Worm (Caenorhabditis elegans) whole organism, young adult: Measurements from ENCODE around the gene dos-2.

Experiments
- B0035.1 ChIP-seq: sonication (generic microtip); optimal IDR thresholded peaks from 2 replicates; lab custom pipeline; 2016; ENCODE audit warnings: missing genetic modification characterization, mild to moderate bottlenecking, missing compliant biosample characterization, missing genotype, missing genetic modification reagents
- C17E4.6 ChIP-seq: fragments of 200-800 bp; sonication (Bioruptor generic); IDR thresholded peaks from 2 replicates; pipeline ENCODE4 v1.3.6; 2022; ENCODE audit warnings: missing genetic modification reagents, missing genetic modification characterization, missing compliant biosample characterization
- F55B11.4 ChIP-seq: sonication (generic microtip); optimal IDR thresholded peaks from 2 replicates; lab custom pipeline; 2016; ENCODE audit warnings: missing compliant biosample characterization, missing genetic modification characterization, borderline replicate concordance; ENCODE audit not compliant: insufficient read depth
- T26A5.8 ChIP-seq: sonication (generic microtip); optimal IDR thresholded peaks from 2 replicates; lab custom pipeline; 2016; ENCODE audit warnings: missing genetic modification characterization, missing compliant biosample characterization
- aptf-2 ChIP-seq: fragments of 200-800 bp; sonication (Bioruptor generic); conservative IDR thresholded peaks from 2 replicates; pipeline ENCODE4 v1.3.6; 2022; ENCODE audit warnings: missing genetic modification reagents, missing genetic modification characterization, missing compliant biosample characterization
- attf-6 ChIP-seq: fragments of 200-800 bp; sonication (Bioruptor generic); IDR thresholded peaks from 2 replicates; pipeline ENCODE4 v1.3.6; 2022; ENCODE audit warnings: missing genetic modification reagents, missing genetic modification characterization, missing compliant biosample characterization
- cebp-1 ChIP-seq, 2 experiments: fragments of 200-800 bp in 1 of 2; sonication (Bioruptor generic) in 1 of 2; sonication (generic microtip) in 1 of 2; IDR thresholded peaks in 1 of 2; optimal IDR thresholded peaks in 1 of 2; 2 replicates each; pipeline versions ENCODE4 v1.3.6 to Lab custom; 2017 to 2022; ENCODE audit warnings: missing compliant biosample characterization in 2 of 2, missing genetic modification characterization in 2 of 2, mild to moderate bottlenecking in 1 of 2, missing genetic modification reagents in 1 of 2, moderate library complexity in 1 of 2
- ceh-58 ChIP-seq: fragments of 200-800 bp; sonication (Bioruptor generic); IDR thresholded peaks from 2 replicates; pipeline ENCODE4 v1.3.6; 2022; ENCODE audit warnings: missing genetic modification characterization, missing compliant biosample characterization
- ceh-91 ChIP-seq: fragments of 200-800 bp; sonication (Bioruptor generic); IDR thresholded peaks from 2 replicates; pipeline ENCODE4 v1.3.6; 2022; ENCODE audit warnings: missing genetic modification reagents, missing genetic modification characterization, missing compliant biosample characterization
- die-1 ChIP-seq: sonication (generic microtip); optimal IDR thresholded peaks from 2 replicates; lab custom pipeline; 2016; ENCODE audit warnings: missing genotype, mild to moderate bottlenecking, missing genetic modification characterization, missing compliant biosample characterization
- hlh-12 ChIP-seq: sonication (generic microtip); optimal IDR thresholded peaks from 2 replicates; lab custom pipeline; 2016; ENCODE audit warnings: missing genetic modification characterization, missing compliant biosample characterization
- hrde-1 ChIP-seq: sonication (generic microtip); optimal IDR thresholded peaks from 2 replicates; lab custom pipeline; 2016; ENCODE audit warnings: missing genetic modification characterization, mild to moderate bottlenecking, missing compliant biosample characterization, moderate library complexity, missing genotype, missing genetic modification reagents, borderline replicate concordance
- let-607 ChIP-seq, 2 experiments: fragments of 200-800 bp in 1 of 2; sonication (Bioruptor generic) in 1 of 2; sonication (generic microtip) in 1 of 2; optimal IDR thresholded peaks; 2 replicates each; lab custom pipeline; 2016 to 2018; ENCODE audit warnings: mild to moderate bottlenecking in 2 of 2, missing compliant biosample characterization in 2 of 2, missing genetic modification characterization in 2 of 2, moderate library complexity in 2 of 2, missing genotype in 1 of 2
- lin-40 ChIP-seq: sonication (generic microtip); optimal IDR thresholded peaks from 2 replicates; lab custom pipeline; 2016; ENCODE audit warnings: missing genetic modification characterization, mild to moderate bottlenecking, missing compliant biosample characterization, missing genotype, missing genetic modification reagents
- mes-4 ChIP-seq: sonication (generic microtip); optimal IDR thresholded peaks from 2 replicates; lab custom pipeline; 2016; ENCODE audit warnings: missing genotype, missing genetic modification characterization, missing compliant biosample characterization
- nfyb-1 ChIP-seq: fragments of 200-800 bp; sonication (Bioruptor generic); IDR thresholded peaks from 2 replicates; pipeline ENCODE4 v1.3.6; 2022; ENCODE audit warnings: missing genetic modification reagents, missing genetic modification characterization, missing compliant biosample characterization
- nhr-120 ChIP-seq: fragments of 200-800 bp; sonication (Bioruptor generic); IDR thresholded peaks from 2 replicates; pipeline ENCODE4 v1.3.6; 2022; ENCODE audit warnings: missing genetic modification characterization, missing compliant biosample characterization
- nhr-80 ChIP-seq: sonication (generic microtip); optimal IDR thresholded peaks from 2 replicates; lab custom pipeline; 2016; ENCODE audit warnings: missing genetic modification characterization, missing compliant biosample characterization
- pha-4 ChIP-seq: fragments of 150-350 bp; sonication (generic microtip); optimal IDR thresholded peaks from 2 replicates; lab custom pipeline; 2014; ENCODE audit warnings: missing biosample characterization, missing genetic modification reagents, missing genetic modification characterization
- rec-8 ChIP-seq, 2 experiments: sonication (generic microtip); optimal IDR thresholded peaks; 2 replicates each; lab custom pipeline; 2016; ENCODE audit warnings: mild to moderate bottlenecking in 2 of 2, missing genetic modification characterization in 2 of 2, missing genetic modification reagents in 2 of 2, missing genotype in 2 of 2, missing biosample characterization in 1 of 2, missing compliant biosample characterization in 1 of 2, moderate library complexity in 1 of 2
- repo-1 ChIP-seq: sonication (generic microtip); optimal IDR thresholded peaks from 2 replicates; lab custom pipeline; 2017; ENCODE audit warnings: mild to moderate bottlenecking, missing genetic modification characterization, missing compliant biosample characterization
- sdz-38 ChIP-seq: sonication (generic microtip); optimal IDR thresholded peaks from 2 replicates; lab custom pipeline; 2016; ENCODE audit warnings: missing genotype, missing genetic modification characterization, missing compliant biosample characterization
- sea-2 ChIP-seq: fragments of 200-800 bp; sonication (Bioruptor generic); IDR thresholded peaks from 2 replicates; pipeline ENCODE4 v1.3.6; 2022; ENCODE audit warnings: missing genetic modification characterization, missing compliant biosample characterization
- snpc-1.3 ChIP-seq: sonication (generic microtip); optimal IDR thresholded peaks from 2 replicates; lab custom pipeline; 2017; ENCODE audit warnings: missing genetic modification characterization, mild to moderate bottlenecking, missing compliant biosample characterization, antibody characterized with exemption, moderate library complexity, missing genotype, missing genetic modification reagents; ENCODE audit not compliant: insufficient read depth
- somi-1 ChIP-seq: fragments of 200-800 bp; sonication (Bioruptor generic); optimal IDR thresholded peaks from 2 replicates; lab custom pipeline; 2018; ENCODE audit warnings: mild to moderate bottlenecking, missing genetic modification characterization, missing compliant biosample characterization
- tlf-1 ChIP-seq: fragments of 200-800 bp; sonication (Bioruptor generic); optimal IDR thresholded peaks from 2 replicates; lab custom pipeline; 2018; ENCODE audit warnings: mild to moderate bottlenecking, missing genetic modification characterization, missing compliant biosample characterization
- unc-62 ChIP-seq: fragments of 150-350 bp; optimal IDR thresholded peaks from 2 replicates; lab custom pipeline; 2014; ENCODE audit warnings: missing biosample characterization, missing genetic modification reagents, missing genetic modification characterization
- ztf-26 ChIP-seq: sonication (generic microtip); optimal IDR thresholded peaks from 2 replicates; lab custom pipeline; 2017; ENCODE audit warnings: missing genetic modification characterization, missing compliant biosample characterization
- ztf-3 ChIP-seq: fragments of 200-800 bp; sonication (Bioruptor generic); optimal IDR thresholded peaks from 2 replicates; lab custom pipeline; 2018; ENCODE audit warnings: mild to moderate bottlenecking, missing genetic modification characterization, missing compliant biosample characterization

The dos-2 gene

DNA sequence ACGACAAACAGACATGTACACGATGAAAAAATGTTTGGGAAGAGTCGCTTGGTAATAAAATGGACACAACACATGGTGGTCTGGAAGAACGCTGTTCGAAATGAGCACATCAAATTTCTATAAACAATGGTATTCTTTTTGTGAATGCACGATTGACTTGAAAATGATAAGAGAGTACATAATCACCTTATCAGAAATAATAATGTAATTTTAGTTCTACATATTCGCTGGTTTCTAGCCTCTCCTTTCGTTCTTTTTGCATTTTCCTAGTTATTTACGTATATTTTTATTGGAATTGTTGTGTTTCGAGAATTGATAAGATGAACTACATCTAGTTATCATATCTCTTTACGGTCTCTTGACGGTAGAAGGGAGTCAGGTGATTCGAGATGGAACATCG lies 22.0 kb upstream of the dos-2 start:
- TF ChIP-seq nhr-80 (tag; lab: Kevin White, UChicago): peak; percentile 46
- TF ChIP-seq B0035.1 (tag; lab: Kevin White, UChicago): no peak

DNA sequence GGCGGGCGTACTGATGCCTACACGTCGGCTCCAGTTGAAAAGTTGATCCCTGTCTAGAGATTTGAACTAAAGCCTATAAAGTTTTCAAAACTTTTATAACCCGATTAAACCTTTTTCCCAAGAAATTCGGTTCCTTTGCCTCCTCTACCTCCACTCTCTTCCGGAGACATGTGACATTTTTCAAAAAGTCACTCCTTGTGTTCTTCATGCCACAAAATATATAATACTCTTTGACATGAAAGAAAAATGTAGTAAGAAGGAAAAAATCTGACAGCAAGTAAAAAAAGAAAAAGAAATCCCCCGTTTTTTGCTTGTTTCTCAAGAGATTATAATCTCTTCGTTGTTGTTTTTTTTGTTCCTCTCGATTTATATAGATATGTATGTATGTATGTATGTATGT lies 21.2 kb upstream of the dos-2 start:
- TF ChIP-seq cebp-1 (GFP tag; IDR thresholded peaks at IDR 0.05; lab: Robert Waterston, UW) (no peak), cebp-1 (tag; optimal IDR thresholded peaks at IDR 0.05; lab: Kevin White, UChicago) (peak; percentile 4), sdz-38 (tag; lab: Kevin White, UChicago) (no peak)
- TF ChIP-seq, all 124 proteins: peak for 1

- TF ChIP-seq repo-1 (tag; lab: Kevin White, UChicago) (no peak), hlh-12 (no peak), hrde-1 (tag; lab: Kevin White, UChicago) (no peak), ztf-26 (no peak), pha-4 (tag; lab: Kevin White, UChicago) (no peak), nhr-120 (GFP tag; lab: Robert Waterston, UW) (no peak), ceh-91 (no peak), C17E4.6 (GFP tag; lab: Robert Waterston, UW) (no peak), rec-8 (tag; optimal IDR thresholded peaks at IDR 0.05; lab: Kevin White, UChicago) (no peak), snpc-1.3 (tag; lab: Kevin White, UChicago) (no peak), B0035.1 (tag; lab: Kevin White, UChicago) (no peak), attf-6 (GFP tag; lab: Robert Waterston, UW) (no peak), let-607 (tag; optimal IDR thresholded peaks at IDR 0.05; lab: Kevin White, UChicago) (no peak), F55B11.4 (tag; lab: Kevin White, UChicago) (no peak), mes-4 (tag; lab: Kevin White, UChicago) (no peak), unc-62 (GFP tag; lab: Kevin White, UChicago) (no peak), ztf-3 (GFP tag; lab: Kevin White, UChicago) (no peak)
These were observed 20.1 kb upstream of the dos-2 start for ce11 chrII:3955938-3956337.

ce11 chrII:3956744-3957143 lies 19.3 kb upstream of the dos-2 start:
- TF ChIP-seq somi-1: peak; percentile 51
- no peak for TF ChIP-seq T26A5.8 (tag; lab: Kevin White, UChicago)
- no peak for TF ChIP-seq die-1 (tag; lab: Kevin White, UChicago)

DNA sequence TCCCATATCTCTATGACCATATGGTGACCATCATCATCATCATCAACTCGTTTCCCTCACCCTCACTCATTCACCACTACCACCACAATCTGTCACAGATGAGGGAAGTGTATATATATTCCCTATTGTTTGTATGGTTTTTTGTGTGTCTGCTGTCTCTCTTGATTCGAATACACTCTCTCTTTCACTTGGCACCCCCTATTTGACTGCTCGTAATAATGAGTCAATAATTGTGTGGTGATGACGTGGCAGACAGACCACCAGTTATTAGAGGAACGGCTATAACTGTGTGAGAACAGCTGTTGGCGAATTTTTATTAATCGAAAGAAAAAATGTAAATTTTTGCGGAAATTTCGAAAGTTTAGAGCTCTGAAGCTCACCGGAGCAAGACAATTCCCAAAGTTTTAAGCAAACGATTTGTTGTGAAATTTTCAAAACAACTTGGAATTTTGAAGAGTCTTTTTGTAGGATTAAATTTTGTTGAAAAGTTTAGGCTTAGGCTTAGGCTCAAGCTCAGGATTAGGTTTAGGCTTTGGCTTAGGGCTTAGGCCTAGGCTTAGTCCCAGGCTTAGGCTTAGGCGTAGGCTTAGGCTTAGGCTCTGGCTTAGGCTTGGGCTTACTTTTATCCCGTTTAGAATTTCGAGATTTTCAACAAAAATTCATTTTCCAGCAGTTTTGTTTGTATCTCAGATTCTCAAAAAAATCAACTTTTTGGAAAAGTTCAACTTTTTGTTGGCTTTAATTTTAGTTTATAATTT lies 18.4 kb upstream of the dos-2 start:
- TF ChIP-seq ceh-58 (GFP tag; lab: Robert Waterston, UW) (no peak), tlf-1 (GFP tag; lab: Kevin White, UChicago) (no peak), aptf-2 (GFP tag; lab: Robert Waterston, UW) (no peak), sea-2 (GFP tag; lab: Robert Waterston, UW) (peak; percentile 52; the same call in 1 of the 2 replicates), lin-40 (tag; lab: Kevin White, UChicago) (no peak), ztf-3 (GFP tag; lab: Kevin White, UChicago) (no peak), nfyb-1 (GFP tag; lab: Robert Waterston, UW) (0 out of 2 replicates have a peak, but pooled peaks have one; percentile 17)
